Worm (Caenorhabditis elegans): Measurements from ENCODE around the gene zip-2.

The zip-2 gene

ce11 chrIII:833711-834442 lies 1.1 kb downstream of the zip-2 start:
- TF ChIP-seq unc-62 (GFP tag; optimal IDR thresholded peaks at IDR 0.05): peak; percentile 9

- no peak for TF ChIP-seq unc-62 (GFP tag; optimal IDR thresholded peaks at IDR 0.05)
Observed at ce11 chrIII:834443-834815, 1.6 kb downstream of the zip-2 start.

ce11 chrIII:835208-835607 lies 2.4 kb downstream of the zip-2 start:
- no peak for TF ChIP-seq unc-62 (GFP tag; optimal IDR thresholded peaks at IDR 0.05)

- peak; percentile 20 for TF ChIP-seq unc-62 (GFP tag; optimal IDR thresholded peaks at IDR 0.05)
Observed at ce11 chrIII:835713-836278, 3.0 kb downstream of the zip-2 start.

ce11 chrIII:839491-839890 lies 6.7 kb downstream of the zip-2 start, which contains the start of gene dos-3:
TSS of gene dos-3 (minus strand) at chrIII:839591.
- TF ChIP-seq unc-62 (GFP tag; optimal IDR thresholded peaks at IDR 0.05): no peak

ce11 chrIII:841177-841576 lies 8.4 kb downstream of the zip-2 start, which contains the start of gene K02F3.9:
TSS of gene K02F3.9 (minus strand) at chrIII:841366.
- no peak for TF ChIP-seq unc-62 (GFP tag; optimal IDR thresholded peaks at IDR 0.05)

- no peak for TF ChIP-seq unc-62 (GFP tag; optimal IDR thresholded peaks at IDR 0.05)
Observed at ce11 chrIII:842630-843029, 9.8 kb downstream of the zip-2 start, which contains the start of gene far-8. TSS of gene far-8 (plus strand) at chrIII:842930.

ce11 chrIII:843999-844398 lies 11.2 kb downstream of the zip-2 start:
- no peak for TF ChIP-seq unc-62 (GFP tag; optimal IDR thresholded peaks at IDR 0.05)

ce11 chrIII:844577-844976 lies 11.8 kb downstream of the zip-2 start:
- no peak for TF ChIP-seq unc-62 (GFP tag; optimal IDR thresholded peaks at IDR 0.05)

ce11 chrIII:845485-845884 lies 12.7 kb downstream of the zip-2 start, which contains the start of gene K02F3.2:
TSS of gene K02F3.2 (plus strand) at chrIII:845841.
- TF ChIP-seq unc-62 (GFP tag; optimal IDR thresholded peaks at IDR 0.05): no peak

- no peak for TF ChIP-seq unc-62 (GFP tag; optimal IDR thresholded peaks at IDR 0.05)
Observed at ce11 chrIII:852296-852695, 19.5 kb downstream of the zip-2 start, which contains the start of gene moma-1. TSS of gene moma-1 (minus strand) at chrIII:852396.

- TF ChIP-seq unc-62 (GFP tag; optimal IDR thresholded peaks at IDR 0.05): no peak
Observed at ce11 chrIII:853414-853813, 20.6 kb downstream of the zip-2 start.

- no peak for TF ChIP-seq unc-62 (GFP tag; optimal IDR thresholded peaks at IDR 0.05)
Observed at ce11 chrIII:853859-854359, 21.1 kb downstream of the zip-2 start, which contains the start of the genes rnp-5 and tag-51. TSS of gene rnp-5 (minus strand) at chrIII:853909. TSS of gene tag-51 (plus strand) at chrIII:854221.

- no peak for TF ChIP-seq unc-62 (GFP tag; optimal IDR thresholded peaks at IDR 0.05)
Observed at ce11 chrIII:856260-856659, 23.5 kb downstream of the zip-2 start, which contains the start of gene K02F3.12. TSS of gene K02F3.12 (plus strand) at chrIII:856560.

- no peak for TF ChIP-seq unc-62 (GFP tag; optimal IDR thresholded peaks at IDR 0.05)
Observed at ce11 chrIII:856908-857307, 24.1 kb downstream of the zip-2 start.

- no peak for TF ChIP-seq unc-62 (GFP tag; optimal IDR thresholded peaks at IDR 0.05)
Observed at ce11 chrIII:859898-860297, 27.1 kb downstream of the zip-2 start, which contains the start of gene exos-4.2. TSS of gene exos-4.2 (plus strand) at chrIII:860198.

Measured in whole organism, dauer.